Fruit fly (Drosophila melanogaster) whole organism, embryonic: ENCODE data around the gene CG8774.
A peak's percentile ranks its signal among the peaks of the same experiment; 100 is the strongest.

Source experiments
- Antp ChIP-seq: fragments of 200-800 bp; sonication (Bioruptor generic); optimal IDR thresholded peaks from 3 replicates; lab custom pipeline; 2016; ENCODE audit warnings: missing biosample characterization, missing genetic modification characterization
- Awh ChIP-seq: fragments of 200-800 bp; sonication (Bioruptor generic); IDR thresholded peaks from 2 replicates; pipeline ENCODE4, ENCODE4 v1.3.6; 2022; ENCODE audit warnings: missing biosample characterization, missing genetic modification characterization
- Blimp-1 ChIP-seq: fragments of 200-800 bp; sonication (Bioruptor generic); optimal IDR thresholded peaks from 3 replicates; lab custom pipeline; 2018; ENCODE audit warnings: missing biosample characterization, missing genetic modification characterization, mild to moderate bottlenecking, moderate library complexity, missing genetic modification reagents
- BtbVII ChIP-seq: fragments of 200-800 bp; sonication (Bioruptor generic); optimal IDR thresholded peaks from 3 replicates; lab custom pipeline; 2017; ENCODE audit warnings: missing biosample characterization, mild to moderate bottlenecking, missing genetic modification characterization
- Bteb2 ChIP-seq: fragments of 200-800 bp; sonication (Bioruptor generic); optimal IDR thresholded peaks from 2 replicates; lab custom pipeline; 2016; ENCODE audit warnings: missing biosample characterization, missing genetic modification characterization
- CG10209 ChIP-seq: fragments of 200-800 bp; sonication (Bioruptor generic); optimal IDR thresholded peaks from 3 replicates; lab custom pipeline; 2017; ENCODE audit warnings: missing biosample characterization, mild to moderate bottlenecking, missing genetic modification characterization, missing genetic modification reagents
- CG10274 ChIP-seq: fragments of 200-800 bp; sonication (Bioruptor generic); optimal IDR thresholded peaks from 3 replicates; lab custom pipeline; 2017; ENCODE audit warnings: missing biosample characterization, mild to moderate bottlenecking, missing genetic modification characterization
- CG11093 ChIP-seq: fragments of 200-800 bp; sonication (Bioruptor generic); IDR thresholded peaks from 3 replicates; pipeline ENCODE4 v1.3.6; 2022; ENCODE audit warnings: missing biosample characterization, missing genetic modification characterization
- CG12236 ChIP-seq: fragments of 200-800 bp; sonication (Bioruptor generic); optimal IDR thresholded peaks from 2 replicates; lab custom pipeline; 2016; ENCODE audit warnings: missing biosample characterization, missing genetic modification characterization
- CG13424 ChIP-seq: fragments of 200-800 bp; sonication (Bioruptor generic); optimal IDR thresholded peaks from 2 replicates; lab custom pipeline; 2019; ENCODE audit warnings: missing biosample characterization, mild to moderate bottlenecking, missing genetic modification characterization, moderate library complexity
- CG14860 ChIP-seq: fragments of 200-800 bp; sonication (Bioruptor generic); IDR thresholded peaks from 3 replicates; pipeline ENCODE4 v1.3.6; 2022; ENCODE audit warnings: missing biosample characterization, missing genetic modification characterization; ENCODE audit not compliant: partially characterized antibody
- CG15073 ChIP-seq: fragments of 200-800 bp; sonication (Bioruptor generic); optimal IDR thresholded peaks from 2 replicates; lab custom pipeline; 2016; ENCODE audit warnings: missing biosample characterization, missing genetic modification characterization
- CG1603 ChIP-seq: fragments of 200-800 bp; sonication (Bioruptor generic); optimal IDR thresholded peaks from 2 replicates; lab custom pipeline; 2019; ENCODE audit warnings: missing biosample characterization, mild to moderate bottlenecking, missing genetic modification characterization, moderate library complexity
- CG17328 ChIP-seq: fragments of 200-800 bp; sonication (Bioruptor generic); IDR thresholded peaks from 2 replicates; pipeline ENCODE4 v1.3.6; 2022; ENCODE audit warnings: missing biosample characterization, missing genetic modification characterization
- CG17361 ChIP-seq: fragments of 200-800 bp; sonication (Bioruptor generic); IDR thresholded peaks from 3 replicates; pipeline ENCODE4 v1.3.6; 2022; ENCODE audit warnings: missing biosample characterization, missing genetic modification characterization
- CG18599 ChIP-seq: fragments of 200-800 bp; sonication (Bioruptor generic); optimal IDR thresholded peaks from 3 replicates; lab custom pipeline; 2017; ENCODE audit warnings: missing biosample characterization, missing genetic modification characterization, mild to moderate bottlenecking, moderate library complexity, missing genetic modification reagents
- CG2678 ChIP-seq: fragments of 200-800 bp; sonication (Bioruptor generic); optimal IDR thresholded peaks from 3 replicates; lab custom pipeline; 2019; ENCODE audit warnings: missing biosample characterization, mild to moderate bottlenecking, missing genetic modification characterization, moderate library complexity
- CG30403 ChIP-seq: fragments of 200-800 bp; sonication (Bioruptor generic); optimal IDR thresholded peaks from 3 replicates; lab custom pipeline; 2016; ENCODE audit warnings: missing biosample characterization, missing genetic modification characterization
- CG31224 ChIP-seq: fragments of 200-800 bp; sonication (Bioruptor generic); IDR thresholded peaks from 2 replicates; pipeline ENCODE4 v1.3.6; 2022; ENCODE audit warnings: missing biosample characterization, missing genetic modification characterization
- CG31388 ChIP-seq: fragments of 200-800 bp; sonication (Bioruptor generic); optimal IDR thresholded peaks from 2 replicates; lab custom pipeline; 2016; ENCODE audit warnings: missing biosample characterization, missing genetic modification characterization
- CG32532 ChIP-seq: fragments of 200-800 bp; sonication (Bioruptor generic); IDR thresholded peaks from 2 replicates; pipeline ENCODE4 v1.3.6; 2022; ENCODE audit warnings: missing biosample characterization, missing genetic modification characterization
- CG3281 ChIP-seq: fragments of 200-800 bp; sonication (Bioruptor generic); optimal IDR thresholded peaks from 3 replicates; lab custom pipeline; 2017; ENCODE audit warnings: missing biosample characterization, mild to moderate bottlenecking, missing genetic modification characterization
- CG4328 ChIP-seq: fragments of 200-800 bp; sonication (Bioruptor generic); optimal IDR thresholded peaks from 3 replicates; lab custom pipeline; 2017; ENCODE audit warnings: missing biosample characterization, missing genetic modification reagents, missing genetic modification characterization
- CG6813 ChIP-seq: fragments of 200-800 bp; sonication (Bioruptor generic); optimal IDR thresholded peaks from 2 replicates; lab custom pipeline; 2017; ENCODE audit warnings: missing biosample characterization, missing genetic modification characterization, mild to moderate bottlenecking, moderate library complexity, missing genetic modification reagents
- CG7372 ChIP-seq: fragments of 200-800 bp; sonication (Bioruptor generic); IDR thresholded peaks from 2 replicates; pipeline ENCODE4 v1.3.6; 2022; ENCODE audit warnings: missing biosample characterization, missing genetic modification characterization
- Camta ChIP-seq: fragments of 200-800 bp; sonication (Bioruptor generic); optimal IDR thresholded peaks from 2 replicates; lab custom pipeline; 2016; ENCODE audit warnings: missing biosample characterization, missing genetic modification characterization
- Gsc ChIP-seq: fragments of 200-800 bp; sonication (Bioruptor generic); IDR thresholded peaks from 2 replicates; pipeline ENCODE4 v1.3.6; 2022; ENCODE audit warnings: missing biosample characterization, missing genetic modification characterization
- HLH3B ChIP-seq: fragments of 200-800 bp; sonication (Bioruptor generic); IDR thresholded peaks from 2 replicates; pipeline ENCODE4 v1.3.6; 2022; ENCODE audit warnings: missing biosample characterization, missing genetic modification characterization
- Nf-YB ChIP-seq: fragments of 200-800 bp; sonication (Bioruptor generic); optimal IDR thresholded peaks from 3 replicates; lab custom pipeline; 2019; ENCODE audit warnings: missing biosample characterization, mild to moderate bottlenecking, missing genetic modification characterization, moderate library complexity
- Side ChIP-seq: fragments of 200-800 bp; sonication (Bioruptor generic); optimal IDR thresholded peaks from 2 replicates; lab custom pipeline; 2016; ENCODE audit warnings: missing biosample characterization, missing genetic modification characterization
- Sox102F ChIP-seq: fragments of 200-800 bp; sonication (Bioruptor generic); optimal IDR thresholded peaks from 2 replicates; lab custom pipeline; 2018; ENCODE audit warnings: missing biosample characterization, mild to moderate bottlenecking, missing genetic modification characterization, moderate library complexity
- Usf ChIP-seq: fragments of 200-800 bp; sonication (Bioruptor generic); optimal IDR thresholded peaks from 2 replicates; lab custom pipeline; 2017; ENCODE audit warnings: missing genotype, missing biosample characterization, missing genetic modification characterization
- Xbp1 ChIP-seq: fragments of 200-800 bp; sonication (Bioruptor generic); optimal IDR thresholded peaks from 3 replicates; lab custom pipeline; 2016; ENCODE audit warnings: missing biosample characterization, mild to moderate bottlenecking, missing genetic modification characterization
- YL-1 ChIP-seq: fragments of 200-800 bp; sonication (Bioruptor generic); optimal IDR thresholded peaks from 3 replicates; lab custom pipeline; 2017; ENCODE audit warnings: missing biosample characterization, mild to moderate bottlenecking, missing genetic modification characterization
- ab ChIP-seq: fragments of 200-800 bp; sonication (Bioruptor generic); optimal IDR thresholded peaks from 2 replicates; lab custom pipeline; 2016; ENCODE audit warnings: missing biosample characterization, missing genetic modification characterization
- caup ChIP-seq: fragments of 200-800 bp; sonication (Bioruptor generic); optimal IDR thresholded peaks from 3 replicates; lab custom pipeline; 2017; ENCODE audit warnings: missing biosample characterization, mild to moderate bottlenecking, missing genetic modification characterization, moderate library complexity; ENCODE audit not compliant: severe bottlenecking
- grn ChIP-seq: fragments of 200-800 bp; sonication (Bioruptor generic); optimal IDR thresholded peaks from 3 replicates; lab custom pipeline; 2017; ENCODE audit warnings: missing biosample characterization, missing genetic modification characterization
- gsb-n ChIP-seq: fragments of 200-800 bp; sonication (Bioruptor generic); optimal IDR thresholded peaks from 3 replicates; lab custom pipeline; 2018; ENCODE audit warnings: missing biosample characterization, mild to moderate bottlenecking, missing genetic modification characterization
- gt ChIP-seq: fragments of 200-800 bp; sonication (Bioruptor generic); IDR thresholded peaks from 2 replicates; pipeline ENCODE4 v1.3.6; 2022; ENCODE audit warnings: missing biosample characterization, missing genetic modification characterization
- her ChIP-seq: fragments of 200-800 bp; sonication (Bioruptor generic); optimal IDR thresholded peaks from 2 replicates; lab custom pipeline; 2016; ENCODE audit warnings: missing biosample characterization, missing genetic modification characterization
- insv ChIP-seq, 2 experiments: fragments of 200-800 bp; sonication (Bioruptor generic); optimal IDR thresholded peaks; 3 replicates each; lab custom pipeline; 2016 to 2018; ENCODE audit warnings: missing biosample characterization in 2 of 2, missing genetic modification characterization in 2 of 2
- lmd ChIP-seq: fragments of 200-800 bp; sonication (Bioruptor generic); IDR thresholded peaks from 2 replicates; pipeline ENCODE4 v1.3.6; 2022; ENCODE audit warnings: missing biosample characterization, missing genetic modification characterization
- pho ChIP-seq: fragments of 200-800 bp; sonication (Bioruptor generic); optimal IDR thresholded peaks from 2 replicates; lab custom pipeline; 2016; ENCODE audit warnings: missing biosample characterization, missing genetic modification characterization
- pita ChIP-seq: fragments of 200-800 bp; sonication (Bioruptor generic); optimal IDR thresholded peaks from 2 replicates; lab custom pipeline; 2017; ENCODE audit warnings: missing biosample characterization, mild to moderate bottlenecking, missing genetic modification characterization
- rib ChIP-seq: fragments of 200-800 bp; sonication (Bioruptor generic); IDR thresholded peaks from 2 replicates; pipeline ENCODE4 v1.3.6; 2022; ENCODE audit warnings: missing biosample characterization, missing genetic modification characterization
- sc ChIP-seq, 3 experiments: fragments of >200 bp in 2 of 3; fragments of 200-800 bp in 1 of 3; sonication (Bioruptor generic) in 1 of 3; optimal IDR thresholded peaks; 2 replicates in 2 of 3; 3 replicates in 1 of 3; lab custom pipeline; 2017; ENCODE audit warnings: mild to moderate bottlenecking in 1 of 3, missing biosample characterization in 1 of 3, missing genetic modification characterization in 1 of 3, missing genetic modification reagents in 1 of 3
- slbo ChIP-seq: fragments of 200-800 bp; sonication (Bioruptor generic); IDR thresholded peaks from 2 replicates; pipeline ENCODE4 v1.3.6; 2022; ENCODE audit warnings: missing biosample characterization, missing genetic modification characterization
- ssp ChIP-seq: fragments of 200-800 bp; sonication (Bioruptor generic); IDR thresholded peaks from 2 replicates; pipeline ENCODE4 v1.3.6; 2022; ENCODE audit warnings: missing biosample characterization, missing genetic modification characterization
- tna ChIP-seq: fragments of 200-800 bp; sonication (Bioruptor generic); IDR thresholded peaks from 2 replicates; pipeline ENCODE4 v1.3.6; 2022; ENCODE audit warnings: missing biosample characterization, missing genetic modification characterization; ENCODE audit not compliant: partially characterized antibody
- ttk ChIP-seq: fragments of 200-800 bp; sonication (Bioruptor generic); IDR thresholded peaks from 2 replicates; pipeline ENCODE4 v2.1.2; 2022; ENCODE audit warnings: missing biosample characterization, missing genetic modification characterization
- z ChIP-seq: fragments of 200-800 bp; sonication (Bioruptor generic); IDR thresholded peaks from 3 replicates; pipeline ENCODE4 v1.3.6; 2022; ENCODE audit warnings: missing biosample characterization, missing genetic modification characterization

CG8774 gene

dm6 chr3R:13319873-13320272 is 21.3 kb downstream of the CG8774 start (continued):
- no peak for TF ChIP-seq CG30403 (GFP tag; lab: Kevin White, UChicago)
- no peak for TF ChIP-seq CG18599 (GFP tag; lab: Kevin White, UChicago)
- TF ChIP-seq grn (GFP tag; lab: Kevin White, UChicago) = no peak
- no peak for TF ChIP-seq sc (optimal IDR thresholded peaks at IDR 0.05; lab: Kevin White, UChicago)
- TF ChIP-seq sc (GFP tag; optimal IDR thresholded peaks at IDR 0.05; lab: Kevin White, UChicago) = peak; percentile 27
- no peak for TF ChIP-seq pita
- TF ChIP-seq CG10274 (GFP tag; lab: Kevin White, UChicago) = no peak
- peak; percentile 30; the same call in 1 of the 2 replicates for TF ChIP-seq ttk (GFP tag; lab: Robert Waterston, UW)
- TF ChIP-seq Antp (GFP tag; lab: Kevin White, UChicago) = no peak
- TF ChIP-seq CG12236 (GFP tag; lab: Kevin White, UChicago) = no peak
- TF ChIP-seq Bteb2 (GFP tag; lab: Kevin White, UChicago) = no peak
- no peak for TF ChIP-seq insv (GFP tag; optimal IDR thresholded peaks at IDR 0.05; lab: Kevin White, UChicago)
- no peak for TF ChIP-seq CG17328 (GFP tag; lab: Robert Waterston, UW)
- no peak for TF ChIP-seq Blimp-1 (GFP tag; lab: Kevin White, UChicago)
- TF ChIP-seq Sox102F (GFP tag; lab: Kevin White, UChicago) = peak; percentile 16
- no peak for TF ChIP-seq Usf (GFP tag; lab: Kevin White, UChicago)
- no peak for TF ChIP-seq BtbVII (GFP tag; lab: Kevin White, UChicago)
- no peak for TF ChIP-seq CG1603 (tag; lab: Kevin White, UChicago)
- TF ChIP-seq Gsc (GFP tag; lab: Robert Waterston, UW) = no peak
- TF ChIP-seq CG6813 (GFP tag; lab: Kevin White, UChicago) = peak; percentile 20
- peak; percentile 51; the same call in 1 of the 3 replicates for TF ChIP-seq z (GFP tag; lab: Robert Waterston, UW)
- no peak for TF ChIP-seq CG11093
- no peak for TF ChIP-seq ssp (GFP tag; lab: Robert Waterston, UW)
- no peak for TF ChIP-seq CG14860
- TF ChIP-seq tna = no peak
- no peak for TF ChIP-seq ab (GFP tag; lab: Kevin White, UChicago)
- no peak for TF ChIP-seq CG17361 (GFP tag; lab: Robert Waterston, UW)
- TF ChIP-seq Nf-YB = no peak
- no peak for TF ChIP-seq Camta (GFP tag; lab: Kevin White, UChicago)
- TF ChIP-seq Xbp1 (GFP tag; lab: Kevin White, UChicago) = no peak
- no peak for TF ChIP-seq CG15073 (GFP tag; lab: Kevin White, UChicago)
- TF ChIP-seq gt (GFP tag; lab: Robert Waterston, UW) = no peak
- no peak for TF ChIP-seq lmd (GFP tag; lab: Robert Waterston, UW)
- TF ChIP-seq CG31224 (GFP tag; lab: Robert Waterston, UW) = no peak
- no peak for TF ChIP-seq rib
- no peak for TF ChIP-seq CG7372 (GFP tag; lab: Robert Waterston, UW)
- no peak for TF ChIP-seq HLH3B (GFP tag; lab: Robert Waterston, UW)
- TF ChIP-seq CG10209 (GFP tag; lab: Kevin White, UChicago) = peak; percentile 5
- TF ChIP-seq CG32532 = no peak; the same call in 1 of the 2 replicates
- no peak for TF ChIP-seq CG2678 (tag; lab: Kevin White, UChicago)
- TF ChIP-seq CG4328 (GFP tag; lab: Kevin White, UChicago) = no peak
- no peak for TF ChIP-seq her (GFP tag; lab: Kevin White, UChicago)
- no peak for TF ChIP-seq pho (GFP tag; lab: Kevin White, UChicago)
- no peak for TF ChIP-seq YL-1 (GFP tag; lab: Kevin White, UChicago)
- TF ChIP-seq CG13424 (tag; lab: Kevin White, UChicago) = no peak
- no peak for TF ChIP-seq slbo (GFP tag; lab: Robert Waterston, UW)
- TF ChIP-seq caup = no peak
- no peak for TF ChIP-seq CG31388
- no peak; the same call in 1 of the 2 replicates for TF ChIP-seq Awh (GFP tag; lab: Robert Waterston, UW)
- no peak for TF ChIP-seq CG3281 (GFP tag; lab: Kevin White, UChicago)
- TF ChIP-seq gsb-n (tag; lab: Kevin White, UChicago) = no peak
- no peak for TF ChIP-seq Side (GFP tag; lab: Kevin White, UChicago)
